Fruit fly (Drosophila melanogaster) whole organism, embryonic: ENCODE measurements around the gene CG13876.

ENCODE experiments used
- Ada2b ChIP-seq: fragments of 200-800 bp; sonication (Bioruptor generic); IDR thresholded peaks from 2 replicates; pipeline ENCODE4 v1.3.6; 2022; ENCODE audit warnings: missing biosample characterization, missing genetic modification characterization
- Atf3 ChIP-seq: fragments of 200-800 bp; sonication (Bioruptor generic); optimal IDR thresholded peaks from 3 replicates; lab custom pipeline; 2016; ENCODE audit warnings: missing biosample characterization, missing genetic modification characterization
- C15 ChIP-seq: fragments of 200-800 bp; sonication (Bioruptor generic); IDR thresholded peaks from 3 replicates; pipeline ENCODE4 v1.3.6; 2022; ENCODE audit warnings: missing biosample characterization, missing genetic modification characterization
- CG12391 ChIP-seq: fragments of 200-800 bp; sonication (Bioruptor generic); optimal IDR thresholded peaks from 3 replicates; lab custom pipeline; 2018; ENCODE audit warnings: missing biosample characterization, mild to moderate bottlenecking, missing genetic modification characterization, moderate library complexity
- CG1647 ChIP-seq: fragments of 200-800 bp; sonication (Bioruptor generic); optimal IDR thresholded peaks from 3 replicates; lab custom pipeline; 2016; ENCODE audit warnings: missing biosample characterization, missing genetic modification characterization
- CG17361 ChIP-seq: fragments of 200-800 bp; sonication (Bioruptor generic); IDR thresholded peaks from 3 replicates; pipeline ENCODE4 v1.3.6; 2022; ENCODE audit warnings: missing biosample characterization, missing genetic modification characterization
- CG17829 ChIP-seq: fragments of 200-800 bp; optimal IDR thresholded peaks from 2 replicates; lab custom pipeline; 2019; ENCODE audit warnings: missing biosample characterization, mild to moderate bottlenecking, missing genetic modification characterization, moderate library complexity
- CG18599 ChIP-seq: fragments of 200-800 bp; sonication (Bioruptor generic); optimal IDR thresholded peaks from 3 replicates; lab custom pipeline; 2017; ENCODE audit warnings: missing biosample characterization, missing genetic modification characterization, mild to moderate bottlenecking, moderate library complexity, missing genetic modification reagents
- CG33213 ChIP-seq: fragments of 200-800 bp; sonication (Bioruptor generic); optimal IDR thresholded peaks from 3 replicates; lab custom pipeline; 2016; ENCODE audit warnings: missing biosample characterization, missing genetic modification characterization
- CG3726 ChIP-seq: fragments of 200-800 bp; sonication (Bioruptor generic); IDR thresholded peaks from 3 replicates; pipeline ENCODE4, ENCODE4 v1.3.6; 2022; ENCODE audit warnings: missing biosample characterization, missing genetic modification characterization
- CG3995 ChIP-seq: fragments of 200-800 bp; sonication (Bioruptor generic); optimal IDR thresholded peaks from 3 replicates; lab custom pipeline; 2016; ENCODE audit warnings: missing biosample characterization, missing genetic modification characterization
- CG4820 ChIP-seq: fragments of 200-800 bp; sonication (Bioruptor generic); optimal IDR thresholded peaks from 3 replicates; lab custom pipeline; 2016; ENCODE audit warnings: missing biosample characterization, missing genetic modification characterization
- CG6175 ChIP-seq: fragments of 200-800 bp; sonication (Bioruptor generic); IDR thresholded peaks from 3 replicates; pipeline ENCODE4 v1.3.6; 2022; ENCODE audit warnings: missing biosample characterization, missing genetic modification characterization
- CG6654 ChIP-seq: fragments of 200-800 bp; sonication (Bioruptor generic); optimal IDR thresholded peaks from 2 replicates; lab custom pipeline; 2017; ENCODE audit warnings: missing biosample characterization, mild to moderate bottlenecking, missing genetic modification characterization
- CG6765 ChIP-seq: fragments of 200-800 bp; sonication (Bioruptor generic); optimal IDR thresholded peaks from 3 replicates; lab custom pipeline; 2017; ENCODE audit warnings: missing biosample characterization, mild to moderate bottlenecking, missing genetic modification characterization
- CG8290 ChIP-seq, 3 experiments: fragments of 200-800 bp; sonication (Bioruptor generic); optimal IDR thresholded peaks; 2 replicates each; lab custom pipeline; 2016 to 2019; ENCODE audit warnings: missing biosample characterization in 3 of 3, missing genetic modification characterization in 3 of 3, mild to moderate bottlenecking in 2 of 3, moderate library complexity in 1 of 3
- CG8944 ChIP-seq: fragments of 200-800 bp; sonication (Bioruptor generic); optimal IDR thresholded peaks from 3 replicates; lab custom pipeline; 2016; ENCODE audit warnings: missing biosample characterization, missing genetic modification characterization
- Deaf1 ChIP-seq: fragments of 200-800 bp; optimal IDR thresholded peaks from 3 replicates; lab custom pipeline; 2019; ENCODE audit warnings: missing biosample characterization, mild to moderate bottlenecking, missing genetic modification characterization, moderate library complexity
- Dip2 ChIP-seq: fragments of 200-800 bp; sonication (Bioruptor generic); IDR thresholded peaks from 2 replicates; pipeline ENCODE4 v1.3.6; 2022; ENCODE audit warnings: missing biosample characterization, missing genetic modification characterization
- Drgx ChIP-seq: fragments of 200-800 bp; sonication (Bioruptor generic); IDR thresholded peaks from 2 replicates; pipeline ENCODE4 v1.3.6; 2022; ENCODE audit warnings: missing biosample characterization, missing genetic modification characterization
- Fer2 ChIP-seq: fragments of 200-800 bp; sonication (Bioruptor generic); optimal IDR thresholded peaks from 2 replicates; lab custom pipeline; 2018; ENCODE audit warnings: missing biosample characterization, mild to moderate bottlenecking, missing genetic modification characterization, moderate library complexity
- HLH3B ChIP-seq: fragments of 200-800 bp; sonication (Bioruptor generic); IDR thresholded peaks from 2 replicates; pipeline ENCODE4 v1.3.6; 2022; ENCODE audit warnings: missing biosample characterization, missing genetic modification characterization
- Hand ChIP-seq: fragments of 200-800 bp; sonication (Bioruptor generic); optimal IDR thresholded peaks from 2 replicates; lab custom pipeline; 2017; ENCODE audit warnings: mild to moderate bottlenecking, missing biosample characterization, missing genetic modification reagents, missing genetic modification characterization
- Hr51 ChIP-seq, 2 experiments: fragments of 200-800 bp; sonication (Bioruptor generic); optimal IDR thresholded peaks; 2 replicates in 1 of 2; 3 replicates in 1 of 2; lab custom pipeline; 2016 to 2018; ENCODE audit warnings: missing biosample characterization in 2 of 2, missing genetic modification characterization in 2 of 2, mild to moderate bottlenecking in 1 of 2, moderate library complexity in 1 of 2
- Mad ChIP-seq: fragments of 200-800 bp; sonication (Bioruptor generic); optimal IDR thresholded peaks from 2 replicates; lab custom pipeline; 2016; ENCODE audit warnings: missing biosample characterization, missing genetic modification characterization
- Nf-YA ChIP-seq: fragments of 200-800 bp; sonication (Bioruptor generic); IDR thresholded peaks from 2 replicates; pipeline ENCODE4 v1.3.6; 2022; ENCODE audit warnings: missing biosample characterization, missing genetic modification characterization
- Oli ChIP-seq: fragments of 200-800 bp; sonication (Bioruptor generic); optimal IDR thresholded peaks from 2 replicates; lab custom pipeline; 2018; ENCODE audit warnings: missing biosample characterization, mild to moderate bottlenecking, missing genetic modification characterization, moderate library complexity
- TFAM ChIP-seq: fragments of 200-800 bp; sonication (Bioruptor generic); optimal IDR thresholded peaks from 2 replicates; lab custom pipeline; 2017; ENCODE audit warnings: missing biosample characterization, missing genetic modification characterization, inconsistent platforms
- cg ChIP-seq: fragments of 200-800 bp; sonication (Bioruptor generic); optimal IDR thresholded peaks from 3 replicates; lab custom pipeline; 2019; ENCODE audit warnings: missing biosample characterization, mild to moderate bottlenecking, missing genetic modification characterization, moderate library complexity
- da ChIP-seq: fragments of 200-800 bp; sonication (Bioruptor generic); optimal IDR thresholded peaks from 2 replicates; lab custom pipeline; 2016; ENCODE audit warnings: missing biosample characterization, missing genetic modification characterization
- dan ChIP-seq: fragments of 200-800 bp; sonication (Bioruptor generic); IDR thresholded peaks from 2 replicates; pipeline ENCODE4 v1.3.6; 2022; ENCODE audit warnings: missing biosample characterization, missing genetic modification characterization
- dmrt11E ChIP-seq: fragments of 200-800 bp; sonication (Bioruptor generic); optimal IDR thresholded peaks from 3 replicates; lab custom pipeline; 2018; ENCODE audit warnings: missing biosample characterization, mild to moderate bottlenecking, missing genetic modification characterization, moderate library complexity
- dpn ChIP-seq, 2 experiments: fragments of 200-800 bp; sonication (Bioruptor generic); optimal IDR thresholded peaks; 3 replicates each; lab custom pipeline; 2016; ENCODE audit warnings: missing biosample characterization in 2 of 2, missing genetic modification characterization in 2 of 2
- ems ChIP-seq: fragments of 200-800 bp; sonication (Bioruptor generic); optimal IDR thresholded peaks from 3 replicates; lab custom pipeline; 2016; ENCODE audit warnings: missing biosample characterization, missing genetic modification characterization
- fd64A ChIP-seq: fragments of 200-800 bp; sonication (Bioruptor generic); optimal IDR thresholded peaks from 3 replicates; lab custom pipeline; 2018; ENCODE audit warnings: missing biosample characterization, mild to moderate bottlenecking, missing genetic modification characterization
- fru ChIP-seq: fragments of >200 bp; optimal IDR thresholded peaks from 2 replicates; lab custom pipeline; 2017
- hb ChIP-seq: fragments of 200-800 bp; sonication (Bioruptor generic); IDR thresholded peaks from 3 replicates; pipeline ENCODE4 v1.3.6; 2022; ENCODE audit warnings: missing biosample characterization, missing genetic modification characterization; ENCODE audit not compliant: partially characterized antibody
- inv ChIP-seq: fragments of 200-800 bp; sonication (Bioruptor generic); IDR thresholded peaks from 2 replicates; pipeline ENCODE4 v1.3.6; 2022; ENCODE audit warnings: missing biosample characterization, missing genetic modification characterization; ENCODE audit not compliant: partially characterized antibody
- klu ChIP-seq: fragments of 200-800 bp; sonication (Bioruptor generic); IDR thresholded peaks from 2 replicates; pipeline ENCODE4 v1.3.6; 2022; ENCODE audit warnings: missing biosample characterization, missing genetic modification characterization
- lmd ChIP-seq: fragments of 200-800 bp; sonication (Bioruptor generic); IDR thresholded peaks from 2 replicates; pipeline ENCODE4 v1.3.6; 2022; ENCODE audit warnings: missing biosample characterization, missing genetic modification characterization
- nerfin-2 ChIP-seq: fragments of 200-800 bp; sonication (Bioruptor generic); IDR thresholded peaks from 2 replicates; pipeline ENCODE4 v1.3.6; 2022; ENCODE audit warnings: missing biosample characterization, missing genetic modification characterization; ENCODE audit not compliant: partially characterized antibody
- nom ChIP-seq: fragments of 200-800 bp; sonication (Bioruptor generic); optimal IDR thresholded peaks from 2 replicates; lab custom pipeline; 2017; ENCODE audit warnings: missing biosample characterization, missing genetic modification characterization, mild to moderate bottlenecking, moderate library complexity, missing genetic modification reagents
- odd ChIP-seq: fragments of 200-800 bp; sonication (Bioruptor generic); optimal IDR thresholded peaks from 2 replicates; lab custom pipeline; 2017; ENCODE audit warnings: missing biosample characterization, mild to moderate bottlenecking, missing genetic modification characterization
- p53 ChIP-seq: fragments of 200-800 bp; sonication (Bioruptor generic); optimal IDR thresholded peaks from 2 replicates; lab custom pipeline; 2016; ENCODE audit warnings: missing biosample characterization, missing genetic modification characterization
- peb ChIP-seq: fragments of 200-800 bp; sonication (Bioruptor generic); IDR thresholded peaks from 2 replicates; pipeline ENCODE4 v1.3.6; 2022; ENCODE audit warnings: missing biosample characterization, missing genetic modification characterization
- pnt ChIP-seq: fragments of 200-800 bp; sonication (Bioruptor generic); optimal IDR thresholded peaks from 3 replicates; lab custom pipeline; 2016; ENCODE audit warnings: missing biosample characterization, missing genetic modification characterization
- pros ChIP-seq: fragments of 200-800 bp; sonication (Bioruptor generic); optimal IDR thresholded peaks from 3 replicates; lab custom pipeline; 2019; ENCODE audit warnings: missing biosample characterization, mild to moderate bottlenecking, missing genetic modification characterization, moderate library complexity
- schlank ChIP-seq: fragments of 200-800 bp; sonication (Bioruptor generic); optimal IDR thresholded peaks from 2 replicates; lab custom pipeline; 2018; ENCODE audit warnings: missing biosample characterization, mild to moderate bottlenecking, missing genetic modification characterization
- scrt ChIP-seq: fragments of 200-800 bp; sonication (Bioruptor generic); optimal IDR thresholded peaks from 2 replicates; lab custom pipeline; 2018; ENCODE audit warnings: missing biosample characterization, mild to moderate bottlenecking, missing genetic modification characterization, moderate library complexity
- sim ChIP-seq: fragments of 200-800 bp; sonication (Bioruptor generic); IDR thresholded peaks from 2 replicates; pipeline ENCODE4 v1.3.6; 2022; ENCODE audit warnings: missing biosample characterization, missing genetic modification characterization
- sr ChIP-seq: fragments of 200-800 bp; sonication (Bioruptor generic); IDR thresholded peaks from 3 replicates; pipeline ENCODE4 v1.3.6; 2022; ENCODE audit warnings: missing biosample characterization, missing genetic modification characterization
- stwl ChIP-seq: fragments of 200-800 bp; sonication (Bioruptor generic); optimal IDR thresholded peaks from 3 replicates; lab custom pipeline; 2018; ENCODE audit warnings: missing biosample characterization, mild to moderate bottlenecking, missing genetic modification characterization, moderate library complexity

CG13876 gene

dm6 chr3L:174501-174900 lies 31.4 kb upstream of the CG13876 start (continued):
- no peak for TF ChIP-seq CG3995
- no peak for TF ChIP-seq dmrt11E
- TF ChIP-seq dpn (GFP tag; optimal IDR thresholded peaks at IDR 0.05; lab: Kevin White, UChicago) = no peak
- TF ChIP-seq Mad (GFP tag; lab: Kevin White, UChicago) = no peak
- no peak for TF ChIP-seq ems (GFP tag; lab: Kevin White, UChicago)
- no peak for TF ChIP-seq da (GFP tag; lab: Kevin White, UChicago)
- no peak for TF ChIP-seq odd (GFP tag; lab: Kevin White, UChicago)
- no peak for TF ChIP-seq CG17829
- no peak for TF ChIP-seq CG3726
- TF ChIP-seq CG17361 (GFP tag; lab: Robert Waterston, UW) = no peak
- TF ChIP-seq HLH3B (GFP tag; lab: Robert Waterston, UW) = no peak
- TF ChIP-seq cg (GFP tag; lab: Kevin White, UChicago) = no peak
- TF ChIP-seq pros = peak; percentile 4
- TF ChIP-seq peb (GFP tag; lab: Robert Waterston, UW) = no peak
- no peak for TF ChIP-seq CG33213 (GFP tag; lab: Kevin White, UChicago)
- no peak for TF ChIP-seq CG12391
- no peak for TF ChIP-seq Deaf1
- TF ChIP-seq lmd = no peak
- TF ChIP-seq Fer2 (tag; lab: Kevin White, UChicago) = no peak
- no peak for TF ChIP-seq nom (GFP tag; lab: Kevin White, UChicago)
- no peak for TF ChIP-seq p53 (GFP tag; lab: Kevin White, UChicago)
- TF ChIP-seq CG6175 (GFP tag; lab: Robert Waterston, UW) = no peak
- TF ChIP-seq Hr51 (GFP tag; optimal IDR thresholded peaks at IDR 0.05; lab: Kevin White, UChicago) = no peak
- TF ChIP-seq CG6654 = no peak
- no peak for TF ChIP-seq fd64A
- no peak for TF ChIP-seq CG18599 (GFP tag; lab: Kevin White, UChicago)
- TF ChIP-seq CG8290 (GFP tag; optimal IDR thresholded peaks at IDR 0.05; lab: Kevin White, UChicago) = no peak
- TF ChIP-seq CG8290 (tag; optimal IDR thresholded peaks at IDR 0.05; lab: Kevin White, UChicago) = no peak
- no peak for TF ChIP-seq scrt (GFP tag; lab: Kevin White, UChicago)
- TF ChIP-seq Hand (GFP tag; lab: Kevin White, UChicago) = no peak
- TF ChIP-seq stwl (tag; lab: Kevin White, UChicago) = peak; percentile 71
- TF ChIP-seq dan (GFP tag; lab: Robert Waterston, UW) = no peak
- no peak for TF ChIP-seq CG1647 (GFP tag; lab: Kevin White, UChicago)
- no peak for TF ChIP-seq Ada2b (GFP tag; lab: Robert Waterston, UW)
- TF ChIP-seq klu = no peak
- no peak for TF ChIP-seq fru
- no peak for TF ChIP-seq pnt (GFP tag; lab: Kevin White, UChicago)
- TF ChIP-seq Nf-YA (GFP tag; lab: Robert Waterston, UW) = no peak
- no peak for TF ChIP-seq sr (GFP tag; lab: Robert Waterston, UW)
- peak; percentile 88 for TF ChIP-seq hb (GFP tag; lab: Robert Waterston, UW)
- TF ChIP-seq Atf3 (GFP tag; lab: Kevin White, UChicago) = no peak
- peak; percentile 85 for TF ChIP-seq nerfin-2 (GFP tag; lab: Robert Waterston, UW)
- TF ChIP-seq Dip2 (GFP tag; lab: Robert Waterston, UW) = no peak
- TF ChIP-seq CG6765 (GFP tag; lab: Kevin White, UChicago) = no peak
- TF ChIP-seq Oli = no peak
- no peak for TF ChIP-seq sim
- TF ChIP-seq inv (GFP tag; lab: Robert Waterston, UW) = peak; percentile 77
- TF ChIP-seq CG8944 = no peak
- no peak for TF ChIP-seq C15
- TF ChIP-seq schlank = no peak
- TF ChIP-seq Drgx = no peak
- TF ChIP-seq CG4820 (GFP tag; lab: Kevin White, UChicago) = no peak
- no peak for TF ChIP-seq TFAM (GFP tag; lab: Kevin White, UChicago)
